Fruit fly (Drosophila melanogaster) whole organism, embryonic: ENCODE results near the gene CG6709.

Source experiments
- Asciz ChIP-seq: fragments of 200-800 bp; sonication (Bioruptor generic); optimal IDR thresholded peaks from 2 replicates; lab custom pipeline; 2017; ENCODE audit warnings: missing biosample characterization, mild to moderate bottlenecking, missing genetic modification characterization, missing genetic modification reagents
- Bgb ChIP-seq: fragments of 200-800 bp; sonication (Bioruptor generic); IDR thresholded peaks from 2 replicates; pipeline ENCODE4 v1.3.6; 2022; ENCODE audit warnings: missing biosample characterization, missing genetic modification characterization; ENCODE audit not compliant: partially characterized antibody
- CG11504 ChIP-seq: fragments of 200-800 bp; sonication (Bioruptor generic); optimal IDR thresholded peaks from 3 replicates; lab custom pipeline; 2019; ENCODE audit warnings: missing biosample characterization, mild to moderate bottlenecking, missing genetic modification characterization, moderate library complexity
- CG12104 ChIP-seq: fragments of 200-800 bp; sonication (Bioruptor generic); optimal IDR thresholded peaks from 3 replicates; lab custom pipeline; 2016; ENCODE audit warnings: missing biosample characterization, missing genetic modification characterization
- CG13123 ChIP-seq: fragments of 200-800 bp; sonication (Bioruptor generic); optimal IDR thresholded peaks from 2 replicates; lab custom pipeline; 2016; ENCODE audit warnings: missing biosample characterization, missing genetic modification characterization
- CG1529 ChIP-seq: fragments of 200-800 bp; sonication (Bioruptor generic); optimal IDR thresholded peaks from 3 replicates; lab custom pipeline; 2018; ENCODE audit warnings: missing biosample characterization, missing genetic modification characterization
- CG16863 ChIP-seq: fragments of 200-800 bp; sonication (Bioruptor generic); optimal IDR thresholded peaks from 3 replicates; lab custom pipeline; 2016; ENCODE audit warnings: missing biosample characterization, missing genetic modification characterization
- CG17802 ChIP-seq: fragments of 200-800 bp; sonication (Bioruptor generic); optimal IDR thresholded peaks from 2 replicates; lab custom pipeline; 2018; ENCODE audit warnings: missing biosample characterization, mild to moderate bottlenecking, missing genetic modification characterization, moderate library complexity
- CG2889 ChIP-seq: fragments of 200-800 bp; sonication (Bioruptor generic); IDR thresholded peaks from 3 replicates; pipeline ENCODE4 v1.3.6; 2022; ENCODE audit warnings: missing biosample characterization, missing genetic modification characterization
- CG3065 ChIP-seq: fragments of 200-800 bp; sonication (Bioruptor generic); optimal IDR thresholded peaks from 2 replicates; lab custom pipeline; 2016; ENCODE audit warnings: missing biosample characterization, missing genetic modification characterization
- CG32532 ChIP-seq: fragments of 200-800 bp; sonication (Bioruptor generic); IDR thresholded peaks from 2 replicates; pipeline ENCODE4 v1.3.6; 2022; ENCODE audit warnings: missing biosample characterization, missing genetic modification characterization
- CG32767 ChIP-seq: fragments of 200-800 bp; sonication (Bioruptor generic); IDR thresholded peaks from 2 replicates; pipeline ENCODE4 v1.3.6; 2022; ENCODE audit warnings: missing biosample characterization, missing genetic modification characterization
- CG3847 ChIP-seq: fragments of 200-800 bp; sonication (Bioruptor generic); IDR thresholded peaks from 2 replicates; pipeline ENCODE4 v1.3.6; 2022; ENCODE audit warnings: missing biosample characterization, missing genetic modification characterization
- CG3995 ChIP-seq: fragments of 200-800 bp; sonication (Bioruptor generic); optimal IDR thresholded peaks from 3 replicates; lab custom pipeline; 2016; ENCODE audit warnings: missing biosample characterization, missing genetic modification characterization
- CG4820 ChIP-seq: fragments of 200-800 bp; sonication (Bioruptor generic); optimal IDR thresholded peaks from 3 replicates; lab custom pipeline; 2016; ENCODE audit warnings: missing biosample characterization, missing genetic modification characterization
- CG6272 ChIP-seq: fragments of 200-800 bp; sonication (Bioruptor generic); IDR thresholded peaks from 2 replicates; pipeline ENCODE4 v1.3.6; 2022; ENCODE audit warnings: missing biosample characterization, missing genetic modification characterization
- CG6854 ChIP-seq: fragments of 200-800 bp; sonication (Bioruptor generic); optimal IDR thresholded peaks from 3 replicates; lab custom pipeline; 2017; ENCODE audit warnings: missing biosample characterization, mild to moderate bottlenecking, missing genetic modification characterization
- CG7357 ChIP-seq: fragments of 200-800 bp; sonication (Bioruptor generic); IDR thresholded peaks from 3 replicates; pipeline ENCODE4 v1.3.6; 2022; ENCODE audit warnings: missing biosample characterization, missing genetic modification characterization
- CG7963 ChIP-seq: fragments of 200-800 bp; sonication (Bioruptor generic); IDR thresholded peaks from 3 replicates; pipeline ENCODE4 v1.3.6; 2022; ENCODE audit warnings: missing biosample characterization, missing genetic modification characterization; ENCODE audit not compliant: partially characterized antibody
- CG8478 ChIP-seq: fragments of >200 bp; optimal IDR thresholded peaks from 2 replicates; lab custom pipeline; 2018
- CG8944 ChIP-seq: fragments of 200-800 bp; sonication (Bioruptor generic); optimal IDR thresholded peaks from 3 replicates; lab custom pipeline; 2016; ENCODE audit warnings: missing biosample characterization, missing genetic modification characterization
- D19A ChIP-seq: fragments of 200-800 bp; optimal IDR thresholded peaks from 3 replicates; lab custom pipeline; 2019; ENCODE audit warnings: missing biosample characterization, mild to moderate bottlenecking, missing genetic modification characterization, moderate library complexity
- Dp ChIP-seq: fragments of 200-800 bp; sonication (Bioruptor generic); optimal IDR thresholded peaks from 2 replicates; lab custom pipeline; 2018; ENCODE audit warnings: missing biosample characterization, mild to moderate bottlenecking, missing genetic modification characterization, moderate library complexity
- E2f2 ChIP-seq: fragments of 200-800 bp; sonication (Bioruptor generic); IDR thresholded peaks from 2 replicates; pipeline ENCODE4 v1.3.6; 2022; ENCODE audit warnings: missing biosample characterization, missing genetic modification characterization
- H15 ChIP-seq: fragments of 200-800 bp; sonication (Bioruptor generic); IDR thresholded peaks from 3 replicates; pipeline ENCODE4 v1.3.6; 2022; ENCODE audit warnings: missing biosample characterization, missing genetic modification characterization
- HHEX ChIP-seq: fragments of 200-800 bp; sonication (Bioruptor generic); optimal IDR thresholded peaks from 3 replicates; lab custom pipeline; 2017; ENCODE audit warnings: missing biosample characterization, mild to moderate bottlenecking, missing genetic modification characterization, missing genetic modification reagents
- Myb ChIP-seq: fragments of 200-800 bp; sonication (Bioruptor generic); optimal IDR thresholded peaks from 2 replicates; lab custom pipeline; 2016; ENCODE audit warnings: missing biosample characterization, missing genetic modification characterization
- Nf-YC ChIP-seq: fragments of 200-800 bp; optimal IDR thresholded peaks from 3 replicates; lab custom pipeline; 2019; ENCODE audit warnings: missing biosample characterization, mild to moderate bottlenecking, missing genetic modification characterization, moderate library complexity
- Pdp1 ChIP-seq, 2 experiments: fragments of 200-800 bp; sonication (Bioruptor generic); optimal IDR thresholded peaks; 3 replicates each; lab custom pipeline; 2016; ENCODE audit warnings: missing biosample characterization in 2 of 2, missing genetic modification characterization in 2 of 2, mild to moderate bottlenecking in 1 of 2, moderate library complexity in 1 of 2
- amos ChIP-seq: fragments of 200-800 bp; sonication (Bioruptor generic); IDR thresholded peaks from 2 replicates; pipeline ENCODE4 v1.3.6; 2022; ENCODE audit warnings: missing biosample characterization, missing genetic modification characterization; ENCODE audit not compliant: partially characterized antibody
- ash1 ChIP-seq: fragments of 200-800 bp; sonication (Bioruptor generic); optimal IDR thresholded peaks from 2 replicates; lab custom pipeline; 2018; ENCODE audit warnings: missing biosample characterization, mild to moderate bottlenecking, missing genetic modification characterization
- bsh ChIP-seq, 2 experiments: fragments of 200-800 bp; sonication (Bioruptor generic); optimal IDR thresholded peaks; 2 replicates each; lab custom pipeline; 2017 to 2018; ENCODE audit warnings: mild to moderate bottlenecking in 2 of 2, missing biosample characterization in 2 of 2, missing genetic modification characterization in 2 of 2, moderate library complexity in 1 of 2
- cad ChIP-seq: fragments of >200 bp; optimal IDR thresholded peaks from 2 replicates; lab custom pipeline; 2017; ENCODE audit warnings: missing biosample characterization, missing genetic modification characterization
- croc ChIP-seq: fragments of 200-800 bp; sonication (Bioruptor generic); conservative IDR thresholded peaks from 3 replicates; pipeline ENCODE4 v1.3.6; 2022; ENCODE audit warnings: missing biosample characterization, missing genetic modification characterization
- danr ChIP-seq: fragments of 200-800 bp; sonication (Bioruptor generic); IDR thresholded peaks from 2 replicates; pipeline ENCODE4 v1.3.6; 2022; ENCODE audit warnings: missing biosample characterization, missing genetic modification characterization
- emc ChIP-seq: fragments of 200-800 bp; sonication (Bioruptor generic); optimal IDR thresholded peaks from 2 replicates; lab custom pipeline; 2016; ENCODE audit warnings: missing biosample characterization, missing genetic modification characterization
- ftz-f1 ChIP-seq: fragments of 200-800 bp; sonication (Bioruptor generic); optimal IDR thresholded peaks from 2 replicates; lab custom pipeline; 2016; ENCODE audit warnings: missing biosample characterization, missing genetic modification characterization
- kah ChIP-seq: fragments of 200-800 bp; sonication (Bioruptor generic); optimal IDR thresholded peaks from 2 replicates; lab custom pipeline; 2018; ENCODE audit warnings: missing biosample characterization, mild to moderate bottlenecking, missing genetic modification characterization
- lmd ChIP-seq: fragments of 200-800 bp; sonication (Bioruptor generic); IDR thresholded peaks from 2 replicates; pipeline ENCODE4 v1.3.6; 2022; ENCODE audit warnings: missing biosample characterization, missing genetic modification characterization
- mld ChIP-seq: fragments of 200-800 bp; sonication (Bioruptor generic); IDR thresholded peaks from 3 replicates; pipeline ENCODE4 v1.3.6; 2022; ENCODE audit warnings: missing biosample characterization, missing genetic modification characterization; ENCODE audit not compliant: partially characterized antibody
- odd ChIP-seq: fragments of 200-800 bp; sonication (Bioruptor generic); optimal IDR thresholded peaks from 2 replicates; lab custom pipeline; 2017; ENCODE audit warnings: missing biosample characterization, mild to moderate bottlenecking, missing genetic modification characterization
- pb ChIP-seq: fragments of 200-800 bp; sonication (Bioruptor generic); optimal IDR thresholded peaks from 3 replicates; lab custom pipeline; 2016; ENCODE audit warnings: missing biosample characterization, missing genetic modification characterization
- pum ChIP-seq: fragments of 200-800 bp; sonication (Bioruptor generic); optimal IDR thresholded peaks from 2 replicates; lab custom pipeline; 2016; ENCODE audit warnings: missing biosample characterization, missing genetic modification characterization
- rib ChIP-seq: fragments of 200-800 bp; sonication (Bioruptor generic); IDR thresholded peaks from 2 replicates; pipeline ENCODE4 v1.3.6; 2022; ENCODE audit warnings: missing biosample characterization, missing genetic modification characterization
- slou ChIP-seq: fragments of 200-800 bp; sonication (Bioruptor generic); optimal IDR thresholded peaks from 3 replicates; lab custom pipeline; 2016; ENCODE audit warnings: missing biosample characterization, missing genetic modification characterization
- slp2 ChIP-seq: fragments of 200-800 bp; sonication (Bioruptor generic); optimal IDR thresholded peaks from 2 replicates; lab custom pipeline; 2016; ENCODE audit warnings: missing biosample characterization, missing genetic modification characterization
- sna ChIP-seq: fragments of 200-800 bp; sonication (Bioruptor generic); IDR thresholded peaks from 2 replicates; pipeline ENCODE4 v1.3.6; 2022; ENCODE audit warnings: missing biosample characterization, missing genetic modification characterization; ENCODE audit not compliant: partially characterized antibody
- sob ChIP-seq: fragments of 200-800 bp; sonication (Bioruptor generic); IDR thresholded peaks from 2 replicates; pipeline ENCODE4 v1.3.6; 2022; ENCODE audit warnings: missing biosample characterization, missing genetic modification characterization
- stwl ChIP-seq: fragments of 200-800 bp; sonication (Bioruptor generic); optimal IDR thresholded peaks from 3 replicates; lab custom pipeline; 2018; ENCODE audit warnings: missing biosample characterization, mild to moderate bottlenecking, missing genetic modification characterization, moderate library complexity
- usp ChIP-seq: fragments of >200 bp; optimal IDR thresholded peaks from 2 replicates; lab custom pipeline; 2017; ENCODE audit warnings: missing biosample characterization, missing genetic modification characterization
- vfl ChIP-seq: fragments of 200-800 bp; sonication (Bioruptor generic); optimal IDR thresholded peaks from 2 replicates; lab custom pipeline; 2016; ENCODE audit warnings: missing biosample characterization, missing genetic modification characterization
- vnd ChIP-seq: fragments of 200-800 bp; sonication (Bioruptor generic); IDR thresholded peaks from 3 replicates; pipeline ENCODE4 v1.3.6; 2022; ENCODE audit warnings: missing biosample characterization, missing genetic modification characterization; ENCODE audit not compliant: partially characterized antibody

The CG6709 gene

dm6 chr3L:9853895-9854470 lies 40.6 kb downstream of the CG6709 start (continued):
- TF ChIP-seq vnd (GFP tag; lab: Robert Waterston, UW) (no peak), lmd (GFP tag; lab: Robert Waterston, UW) (no peak), CG1529 (GFP tag; lab: Kevin White, UChicago) (no peak), CG2889 (GFP tag; lab: Robert Waterston, UW) (no peak), stwl (no peak), ash1 (no peak), Nf-YC (tag; lab: Kevin White, UChicago) (no peak), CG8944 (GFP tag; lab: Kevin White, UChicago) (no peak), kah (GFP tag; lab: Kevin White, UChicago) (no peak), pb (GFP tag; lab: Kevin White, UChicago) (no peak), sna (GFP tag; lab: Robert Waterston, UW) (no peak), H15 (no peak), E2f2 (GFP tag; lab: Robert Waterston, UW) (no peak), Bgb (peak; percentile 31; the same call in 1 of the 2 replicates), ftz-f1 (no peak), CG7963 (GFP tag; lab: Robert Waterston, UW) (no peak), slou (GFP tag; lab: Kevin White, UChicago) (no peak), HHEX (no peak), Myb (GFP tag; lab: Kevin White, UChicago) (no peak), CG32767 (GFP tag; lab: Robert Waterston, UW) (no peak; the same call in 1 of the 2 replicates), Asciz (GFP tag; lab: Kevin White, UChicago) (no peak), CG16863 (no peak), CG8478 (lab: Kevin White, UChicago) (peak; percentile 83), CG3847 (GFP tag; lab: Robert Waterston, UW) (no peak), CG32532 (no peak), Dp (no peak), Pdp1 (GFP tag; optimal IDR thresholded peaks at IDR 0.05; lab: Kevin White, UChicago) (peak in 1 of 2 experiments; percentile 40), odd (no peak), usp (GFP tag; lab: Kevin White, UChicago) (no peak), CG11504 (peak; percentile 45), D19A (no peak), rib (GFP tag; lab: Robert Waterston, UW) (peak; percentile 62), emc (GFP tag; lab: Kevin White, UChicago) (no peak), bsh (GFP tag; optimal IDR thresholded peaks at IDR 0.05; lab: Kevin White, UChicago) (no peak), CG6854 (no peak), CG4820 (GFP tag; lab: Kevin White, UChicago) (no peak), slp2 (GFP tag; lab: Kevin White, UChicago) (no peak), pum (GFP tag; lab: Kevin White, UChicago) (no peak), vfl (GFP tag; lab: Kevin White, UChicago) (no peak), sob (GFP tag; lab: Robert Waterston, UW) (peak; percentile 40; the same call in 1 of the 2 replicates), CG7357 (GFP tag; lab: Robert Waterston, UW) (no peak), amos (GFP tag; lab: Robert Waterston, UW) (peak; percentile 23; the same call in 1 of the 2 replicates), CG3065 (GFP tag; lab: Kevin White, UChicago) (no peak), CG6272 (GFP tag; lab: Robert Waterston, UW) (no peak), danr (GFP tag; lab: Robert Waterston, UW) (no peak), CG13123 (no peak), CG12104 (GFP tag; lab: Kevin White, UChicago) (no peak), CG17802 (tag; lab: Kevin White, UChicago) (no peak), CG3995 (no peak), croc (GFP tag; lab: Robert Waterston, UW) (no peak), mld (no peak), cad (GFP tag; lab: Kevin White, UChicago) (no peak)
